Fruit fly (Drosophila melanogaster) whole organism, embryonic: ENCODE measurements around the gene RpL7A.

Experiments used
- Bgb ChIP-seq: fragments of 200-800 bp; sonication (Bioruptor generic); IDR thresholded peaks from 2 replicates; pipeline ENCODE4 v1.3.6; 2022; ENCODE audit warnings: missing biosample characterization, missing genetic modification characterization; ENCODE audit not compliant: partially characterized antibody
- Blimp-1 ChIP-seq: fragments of 200-800 bp; sonication (Bioruptor generic); optimal IDR thresholded peaks from 3 replicates; lab custom pipeline; 2018; ENCODE audit warnings: missing biosample characterization, missing genetic modification characterization, mild to moderate bottlenecking, moderate library complexity, missing genetic modification reagents
- CG11456 ChIP-seq: fragments of 200-800 bp; sonication (Bioruptor generic); IDR thresholded peaks from 3 replicates; pipeline ENCODE4 v1.3.6; 2022; ENCODE audit warnings: missing biosample characterization, missing genetic modification characterization
- CG11560 ChIP-seq: fragments of 200-800 bp; sonication (Bioruptor generic); IDR thresholded peaks from 3 replicates; pipeline ENCODE4 v1.3.6; 2022; ENCODE audit warnings: missing biosample characterization, missing genetic modification characterization
- CG12236 ChIP-seq: fragments of 200-800 bp; sonication (Bioruptor generic); optimal IDR thresholded peaks from 2 replicates; lab custom pipeline; 2016; ENCODE audit warnings: missing biosample characterization, missing genetic modification characterization
- CG1529 ChIP-seq: fragments of 200-800 bp; sonication (Bioruptor generic); optimal IDR thresholded peaks from 3 replicates; lab custom pipeline; 2018; ENCODE audit warnings: missing biosample characterization, missing genetic modification characterization
- CG16863 ChIP-seq: fragments of 200-800 bp; sonication (Bioruptor generic); optimal IDR thresholded peaks from 3 replicates; lab custom pipeline; 2016; ENCODE audit warnings: missing biosample characterization, missing genetic modification characterization
- CG17568 ChIP-seq: fragments of 200-800 bp; sonication (Bioruptor generic); optimal IDR thresholded peaks from 2 replicates; lab custom pipeline; 2018; ENCODE audit warnings: missing biosample characterization, mild to moderate bottlenecking, missing genetic modification characterization, moderate library complexity
- CG2712 ChIP-seq: fragments of 200-800 bp; optimal IDR thresholded peaks from 3 replicates; lab custom pipeline; 2019; ENCODE audit warnings: missing biosample characterization, mild to moderate bottlenecking, missing genetic modification characterization, moderate library complexity
- CG6791 ChIP-seq: fragments of 200-800 bp; sonication (Bioruptor generic); IDR thresholded peaks from 3 replicates; pipeline ENCODE4 v1.3.6; 2022; ENCODE audit warnings: missing biosample characterization, missing genetic modification characterization; ENCODE audit not compliant: partially characterized antibody
- CG7928 ChIP-seq: fragments of 200-800 bp; sonication (Bioruptor generic); optimal IDR thresholded peaks from 2 replicates; lab custom pipeline; 2017; ENCODE audit warnings: missing biosample characterization, mild to moderate bottlenecking, missing genetic modification characterization
- CG9437 ChIP-seq: fragments of 200-800 bp; sonication (Bioruptor generic); optimal IDR thresholded peaks from 2 replicates; lab custom pipeline; 2018; ENCODE audit warnings: missing biosample characterization, mild to moderate bottlenecking, missing genetic modification characterization
- CHES-1-like ChIP-seq: fragments of 200-800 bp; sonication (Bioruptor generic); optimal IDR thresholded peaks from 2 replicates; lab custom pipeline; 2016; ENCODE audit warnings: missing biosample characterization, missing genetic modification characterization
- Dref ChIP-seq: fragments of 200-800 bp; sonication (Bioruptor generic); IDR thresholded peaks from 2 replicates; pipeline ENCODE4 v1.3.6; 2022; ENCODE audit warnings: missing biosample characterization, missing genetic modification characterization
- Fer2 ChIP-seq: fragments of 200-800 bp; sonication (Bioruptor generic); optimal IDR thresholded peaks from 2 replicates; lab custom pipeline; 2018; ENCODE audit warnings: missing biosample characterization, mild to moderate bottlenecking, missing genetic modification characterization, moderate library complexity
- Gsc ChIP-seq: fragments of 200-800 bp; sonication (Bioruptor generic); IDR thresholded peaks from 2 replicates; pipeline ENCODE4 v1.3.6; 2022; ENCODE audit warnings: missing biosample characterization, missing genetic modification characterization
- Hr3 ChIP-seq: fragments of 200-800 bp; sonication (Bioruptor generic); optimal IDR thresholded peaks from 3 replicates; lab custom pipeline; 2016; ENCODE audit warnings: missing biosample characterization, missing genetic modification characterization
- Hr39 ChIP-seq: fragments of >200 bp; optimal IDR thresholded peaks from 2 replicates; lab custom pipeline; 2017
- Jarid2 ChIP-seq: fragments of 200-800 bp; sonication (Bioruptor generic); optimal IDR thresholded peaks from 3 replicates; lab custom pipeline; 2017; ENCODE audit warnings: mild to moderate bottlenecking, missing biosample characterization, missing genetic modification reagents, missing genetic modification characterization
- Lpt ChIP-seq: fragments of >200 bp; optimal IDR thresholded peaks from 2 replicates; lab custom pipeline; 2018; ENCODE audit warnings: missing biosample characterization, missing genetic modification characterization
- MBD-R2 ChIP-seq: fragments of 200-800 bp; sonication (Bioruptor generic); IDR thresholded peaks from 2 replicates; pipeline ENCODE4 v1.3.6; 2022; ENCODE audit warnings: missing biosample characterization, missing genetic modification characterization
- MESR4 ChIP-seq: fragments of 200-800 bp; sonication (Bioruptor generic); optimal IDR thresholded peaks from 2 replicates; lab custom pipeline; 2018; ENCODE audit warnings: missing biosample characterization, mild to moderate bottlenecking, missing genetic modification characterization, moderate library complexity
- Ptx1 ChIP-seq: fragments of 200-800 bp; sonication (Bioruptor generic); IDR thresholded peaks from 2 replicates; pipeline ENCODE4 v1.3.6; 2022; ENCODE audit warnings: missing biosample characterization, missing genetic modification characterization
- ci ChIP-seq: fragments of 200-800 bp; sonication (Bioruptor generic); IDR thresholded peaks from 3 replicates; pipeline ENCODE4 v1.3.6; 2022; ENCODE audit warnings: missing biosample characterization, missing genetic modification characterization
- corto ChIP-seq: fragments of 200-800 bp; sonication (Bioruptor generic); optimal IDR thresholded peaks from 2 replicates; lab custom pipeline; 2016; ENCODE audit warnings: missing biosample characterization, mild to moderate bottlenecking, missing genetic modification characterization, moderate library complexity
- jumu ChIP-seq: fragments of 200-800 bp; sonication (Bioruptor generic); optimal IDR thresholded peaks from 3 replicates; lab custom pipeline; 2016; ENCODE audit warnings: missing biosample characterization, missing genetic modification characterization
- kah ChIP-seq: fragments of 200-800 bp; sonication (Bioruptor generic); optimal IDR thresholded peaks from 2 replicates; lab custom pipeline; 2018; ENCODE audit warnings: missing biosample characterization, mild to moderate bottlenecking, missing genetic modification characterization
- knrl ChIP-seq: fragments of 200-800 bp; sonication (Bioruptor generic); IDR thresholded peaks from 3 replicates; pipeline ENCODE4 v1.3.6; 2022; ENCODE audit warnings: missing biosample characterization, missing genetic modification characterization; ENCODE audit not compliant: partially characterized antibody
- maf-S ChIP-seq: fragments of 200-800 bp; sonication (Bioruptor generic); optimal IDR thresholded peaks from 2 replicates; lab custom pipeline; 2016; ENCODE audit warnings: missing biosample characterization, missing genetic modification characterization
- pho ChIP-seq: fragments of 200-800 bp; sonication (Bioruptor generic); optimal IDR thresholded peaks from 2 replicates; lab custom pipeline; 2016; ENCODE audit warnings: missing biosample characterization, missing genetic modification characterization
- sima ChIP-seq: fragments of 200-800 bp; sonication (Bioruptor generic); optimal IDR thresholded peaks from 2 replicates; lab custom pipeline; 2016; ENCODE audit warnings: missing biosample characterization, missing genetic modification characterization
- tgo ChIP-seq: fragments of 200-800 bp; sonication (Bioruptor generic); IDR thresholded peaks from 3 replicates; pipeline ENCODE4 v1.3.6; 2022; ENCODE audit warnings: missing biosample characterization, missing genetic modification characterization
- tx ChIP-seq: fragments of 200-800 bp; sonication (Bioruptor generic); optimal IDR thresholded peaks from 2 replicates; lab custom pipeline; 2016; ENCODE audit warnings: missing biosample characterization, missing genetic modification characterization
- wek ChIP-seq: fragments of 200-800 bp; sonication (Bioruptor generic); optimal IDR thresholded peaks from 3 replicates; lab custom pipeline; 2018; ENCODE audit warnings: missing biosample characterization, mild to moderate bottlenecking, missing genetic modification characterization, moderate library complexity
- zen ChIP-seq: fragments of 200-800 bp; sonication (Bioruptor generic); optimal IDR thresholded peaks from 3 replicates; lab custom pipeline; 2018; ENCODE audit warnings: missing biosample characterization, mild to moderate bottlenecking, missing genetic modification characterization, moderate library complexity

RpL7A gene

dm6 chrX:6524217-6524616 is 8.9 kb downstream of the RpL7A start, which contains the start of the genes CG42340 and CG3918 (continued):
- TF ChIP-seq CG2712 (tag; lab: Kevin White, UChicago) (peak; percentile 39), CHES-1-like (GFP tag; lab: Kevin White, UChicago) (peak; percentile 63), Dref (GFP tag; lab: Robert Waterston, UW) (peak; percentile 85), Hr3 (GFP tag; lab: Kevin White, UChicago) (no peak), pho (GFP tag; lab: Kevin White, UChicago) (peak; percentile 28), CG16863 (GFP tag; lab: Kevin White, UChicago) (no peak), Gsc (GFP tag; lab: Robert Waterston, UW) (no peak), maf-S (no peak), CG9437 (GFP tag; lab: Kevin White, UChicago) (no peak), Blimp-1 (GFP tag; lab: Kevin White, UChicago) (no peak), jumu (peak; percentile 44), CG12236 (GFP tag; lab: Kevin White, UChicago) (no peak), CG7928 (peak; percentile 21), CG11456 (GFP tag; lab: Robert Waterston, UW) (peak; percentile 53; the same call in 1 of the 3 replicates), CG11560 (tag; lab: Robert Waterston, UW) (no peak), knrl (peak; percentile 68), Fer2 (no peak), Bgb (GFP tag; lab: Robert Waterston, UW) (peak; percentile 75), CG1529 (GFP tag; lab: Kevin White, UChicago) (no peak), wek (no peak), ci (GFP tag; lab: Robert Waterston, UW) (0 out of 3 replicates have a peak, but pooled peaks have one; percentile 18), tgo (no peak), zen (tag; lab: Kevin White, UChicago) (peak; percentile 6), sima (GFP tag; lab: Kevin White, UChicago) (no peak), Jarid2 (GFP tag; lab: Kevin White, UChicago) (peak; percentile 83), CG6791 (GFP tag; lab: Robert Waterston, UW) (0 out of 3 replicates have a peak, but pooled peaks have one; percentile 43), MESR4 (GFP tag; lab: Kevin White, UChicago) (peak; percentile 86), tx (GFP tag; lab: Kevin White, UChicago) (no peak), CG17568 (GFP tag; lab: Kevin White, UChicago) (no peak), kah (no peak), Lpt (no peak), MBD-R2 (GFP tag; lab: Robert Waterston, UW) (peak; percentile 97), Ptx1 (GFP tag; lab: Robert Waterston, UW) (0 out of 2 replicates have a peak, but pooled peaks have one; percentile 8)

DNA sequence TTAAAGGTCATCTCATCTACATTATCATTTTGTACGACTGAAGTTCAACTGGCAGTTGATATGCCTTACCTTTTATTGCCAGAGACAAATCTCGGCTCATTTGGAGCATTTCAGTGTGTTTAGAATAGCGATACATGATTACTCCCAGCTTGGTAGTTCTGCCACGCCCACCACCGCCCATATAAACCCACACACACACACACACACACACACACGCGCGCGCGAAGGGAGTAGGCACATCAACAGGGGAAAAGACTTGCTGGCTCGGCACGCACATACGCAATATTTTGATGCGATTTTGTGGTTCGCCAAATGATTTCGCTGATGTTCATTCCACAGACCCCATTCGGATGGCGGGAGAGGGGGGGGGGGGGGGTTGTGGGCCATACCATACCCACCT is 20.0 kb downstream of the RpL7A start:
- TF ChIP-seq Hr39 (lab: Kevin White, UChicago): peak; percentile 86
- no peak for TF ChIP-seq corto (GFP tag; lab: Kevin White, UChicago)
